Fruit fly (Drosophila melanogaster) Kc167 (cell line): ENCODE data around the gene CG31100.

ENCODE experiments used
- Sin3A ChIP-seq: fragments of >200 bp; optimal IDR thresholded peaks from 2 replicates; lab custom pipeline; 2018; ENCODE audit warnings: missing external identifiers
- h ChIP-seq: fragments of >200 bp; optimal IDR thresholded peaks from 3 replicates; lab custom pipeline; 2018; ENCODE audit warnings: missing external identifiers
- insv ChIP-seq: fragments of >200 bp; optimal IDR thresholded peaks from 3 replicates; lab custom pipeline; 2018; ENCODE audit warnings: missing external identifiers
- psq ChIP-seq: fragments of >200 bp; optimal IDR thresholded peaks from 2 replicates; lab custom pipeline; 2017; ENCODE audit warnings: missing external identifiers
- ttk ChIP-seq: sonication (Bioruptor generic); optimal IDR thresholded peaks from 2 replicates; lab custom pipeline; 2017; ENCODE audit warnings: missing external identifiers

- no peak for TF ChIP-seq ttk (lab: Kevin White, UChicago)
- TF ChIP-seq h (lab: Kevin White, UChicago): no peak
- TF ChIP-seq insv (lab: Kevin White, UChicago): no peak
- TF ChIP-seq psq (lab: Kevin White, UChicago): no peak
- no peak for TF ChIP-seq Sin3A
Measured at dm6 chr3R:9053021-9053420, 49.6 kb upstream of the CG31100 start.
